Worm (Caenorhabditis elegans): Measurements from ENCODE around the gene cal-3.

The cal-3 gene

ce11 chrIV:3803252-3803651 lies 31.7 kb downstream of the cal-3 start, which contains the start of the genes algn-14 and M02B7.2:
algn-14 (minus strand) TSS chrIV:3803426.
M02B7.2 (plus strand) TSS chrIV:3803581.
- TF ChIP-seq W03F9.2 (tag; optimal IDR thresholded peaks at IDR 0.05): peak; percentile 49
- no peak for TF ChIP-seq dao-5 (tag; optimal IDR thresholded peaks at IDR 0.05)
- no peak for TF ChIP-seq him-1 (tag; optimal IDR thresholded peaks at IDR 0.05)

- TF ChIP-seq W03F9.2 (tag; optimal IDR thresholded peaks at IDR 0.05): no peak
- no peak for TF ChIP-seq him-1 (tag; optimal IDR thresholded peaks at IDR 0.05)
- no peak for TF ChIP-seq dao-5 (tag; optimal IDR thresholded peaks at IDR 0.05)
These were observed 34.0 kb downstream of the cal-3 start, which contains the start of gene osm-3 for ce11 chrIV:3800952-3801351. osm-3 (minus strand) TSS chrIV:3801052.

- TF ChIP-seq W03F9.2 (tag; optimal IDR thresholded peaks at IDR 0.05): no peak
- TF ChIP-seq dao-5 (tag; optimal IDR thresholded peaks at IDR 0.05): no peak
- TF ChIP-seq him-1 (tag; optimal IDR thresholded peaks at IDR 0.05): no peak
These were observed 37.5 kb downstream of the cal-3 start for ce11 chrIV:3797442-3797841.

ce11 chrIV:3794437-3794836 lies 40.5 kb downstream of the cal-3 start, which contains the start of gene K09B3.1:
K09B3.1 (plus strand) TSS chrIV:3794737.
- no peak for TF ChIP-seq dao-5 (tag; optimal IDR thresholded peaks at IDR 0.05)
- TF ChIP-seq W03F9.2 (tag; optimal IDR thresholded peaks at IDR 0.05): no peak
- no peak for TF ChIP-seq him-1 (tag; optimal IDR thresholded peaks at IDR 0.05)

- no peak for TF ChIP-seq him-1 (tag; optimal IDR thresholded peaks at IDR 0.05)
These were observed 51.1 kb downstream of the cal-3 start, which contains the start of gene glct-6 for ce11 chrIV:3783910-3784309. glct-6 (plus strand) TSS chrIV:3784210.

- TF ChIP-seq W03F9.2 (tag; optimal IDR thresholded peaks at IDR 0.05) (no peak), dao-5 (tag; optimal IDR thresholded peaks at IDR 0.05) (no peak), him-1 (tag; optimal IDR thresholded peaks at IDR 0.05) (no peak)
These were observed 53.4 kb downstream of the cal-3 start for ce11 chrIV:3781539-3781938.
